Worm (Caenorhabditis elegans): ENCODE measurements around the gene C02B8.12.

Gene C02B8.12

ce11 chrX:8150621-8151020 is 27.5 kb upstream of the C02B8.12 start, which contains the start of gene F22F1.2:
Gene F22F1.2, minus strand, starts transcription at chrX:8150721.
- TF ChIP-seq ztf-25 (GFP tag; IDR thresholded peaks at IDR 0.05) (no peak), F57C9.4 (tag; optimal IDR thresholded peaks at IDR 0.05) (no peak), ceh-79 (tag; optimal IDR thresholded peaks at IDR 0.05) (no peak), zfh-2 (GFP tag; conservative IDR thresholded peaks at IDR 0.05) (no peak), somi-1 (GFP tag; optimal IDR thresholded peaks at IDR 0.05) (no peak), ztf-3 (GFP tag; optimal IDR thresholded peaks at IDR 0.05) (no peak), xnd-1 (tag; optimal IDR thresholded peaks at IDR 0.05) (no peak), snpc-1.3 (tag; optimal IDR thresholded peaks at IDR 0.05; ENCODE audit: insufficient read depth) (no peak), lsy-27 (tag; optimal IDR thresholded peaks at IDR 0.05; ENCODE audit: borderline replicate concordance, insufficient read depth) (no peak), hsf-1 (GFP tag; IDR thresholded peaks at IDR 0.05) (no peak), bed-1 (GFP tag; IDR thresholded peaks at IDR 0.05) (no peak), ama-1 (optimal IDR thresholded peaks at IDR 0.05) (no peak), ama-1 (GFP tag; optimal IDR thresholded peaks at IDR 0.05) (no peak), F39B2.1 (GFP tag; IDR thresholded peaks at IDR 0.05) (no peak), nhr-120 (GFP tag; IDR thresholded peaks at IDR 0.05) (no peak), fkh-3 (tag; optimal IDR thresholded peaks at IDR 0.05) (no peak), egl-44 (GFP tag; IDR thresholded peaks at IDR 0.05) (no peak), lag-1 (GFP tag; IDR thresholded peaks at IDR 0.05) (no peak), sdz-38 (tag; optimal IDR thresholded peaks at IDR 0.05) (no peak), ceh-27 (GFP tag; optimal IDR thresholded peaks at IDR 0.05) (no peak), madf-3 (GFP tag; IDR thresholded peaks at IDR 0.05) (no peak)

ce11 chrX:8148993-8149392 is 25.8 kb upstream of the C02B8.12 start:
- peak; percentile 57; the same call in 1 of the 2 replicates for TF ChIP-seq D2030.7 (GFP tag; IDR thresholded peaks at IDR 0.05)
- TF ChIP-seq him-1 (tag; optimal IDR thresholded peaks at IDR 0.05), result peak; percentile 61
- peak; percentile 72 for TF ChIP-seq B0261.1 (tag; optimal IDR thresholded peaks at IDR 0.05)
- TF ChIP-seq F10E7.11 (tag; optimal IDR thresholded peaks at IDR 0.05), result no peak
- TF ChIP-seq ekl-4 (GFP tag; IDR thresholded peaks at IDR 0.05), result no peak
- 0 out of 2 replicates have a peak, but pooled peaks have one; percentile 7 for TF ChIP-seq dox-1 (GFP tag; IDR thresholded peaks at IDR 0.05)
- TF ChIP-seq die-1 (tag; optimal IDR thresholded peaks at IDR 0.05), result peak; percentile 50
- no peak for TF ChIP-seq nhr-120 (GFP tag; IDR thresholded peaks at IDR 0.05)
- TF ChIP-seq hmg-1.2 (GFP tag; IDR thresholded peaks at IDR 0.05), result peak; percentile 43; the same call in 1 of the 2 replicates
- TF ChIP-seq lin-26 (GFP tag; IDR thresholded peaks at IDR 0.05), result peak; percentile 72; the same call in 1 of the 2 replicates
- TF ChIP-seq fkh-3 (tag; optimal IDR thresholded peaks at IDR 0.05), result no peak
- peak; percentile 68 for TF ChIP-seq rpc-1 (optimal IDR thresholded peaks at IDR 0.05)
- TF ChIP-seq rpc-1 (tag; optimal IDR thresholded peaks at IDR 0.05), result peak; percentile 83
- TF ChIP-seq rec-8 (tag; optimal IDR thresholded peaks at IDR 0.05), result peak in 1 of 2 experiments; percentile 33
- TF ChIP-seq tbp1 (GFP tag; optimal IDR thresholded peaks at IDR 0.05), result peak; percentile 85
- peak; percentile 39; the same call in 1 of the 2 replicates for TF ChIP-seq ztf-25 (GFP tag; IDR thresholded peaks at IDR 0.05)
- peak; percentile 23 for TF ChIP-seq B0035.1 (tag; optimal IDR thresholded peaks at IDR 0.05)
- peak; percentile 29 for TF ChIP-seq nhr-90 (tag; optimal IDR thresholded peaks at IDR 0.05)
- TF ChIP-seq sptf-2 (GFP tag; optimal IDR thresholded peaks at IDR 0.05), result no peak
- no peak for TF ChIP-seq ccch-3 (GFP tag; optimal IDR thresholded peaks at IDR 0.05)
- no peak for TF ChIP-seq ama-1 (optimal IDR thresholded peaks at IDR 0.05)
- TF ChIP-seq ama-1 (GFP tag; optimal IDR thresholded peaks at IDR 0.05), result peak in 1 of 2 experiments; percentile 56
- no peak for TF ChIP-seq dpl-1 (GFP tag; optimal IDR thresholded peaks at IDR 0.05)

Measured in whole organism, young adult.